Worm (Caenorhabditis elegans) whole organism, L3 larva: Measurements from ENCODE around the gene ZK1290.13.

Experiments used
- ZK546.5 ChIP-seq: sonication (generic microtip); optimal IDR thresholded peaks from 2 replicates; lab custom pipeline; 2017; ENCODE audit warnings: missing biosample characterization, missing genetic modification characterization
- aly-2 ChIP-seq: fragments of 150-350 bp; optimal IDR thresholded peaks from 2 replicates; lab custom pipeline; 2014; ENCODE audit warnings: missing biosample characterization, missing genetic modification characterization
- ceh-16 ChIP-seq: sonication (generic microtip); optimal IDR thresholded peaks from 2 replicates; lab custom pipeline; 2017; ENCODE audit warnings: missing biosample characterization, missing genetic modification characterization
- ceh-28 ChIP-seq: fragments of 150-350 bp; optimal IDR thresholded peaks from 2 replicates; lab custom pipeline; 2014; ENCODE audit warnings: missing biosample characterization, missing genetic modification reagents, missing genetic modification characterization
- ceh-82 ChIP-seq: fragments of 150-350 bp; optimal IDR thresholded peaks from 2 replicates; lab custom pipeline; 2014; ENCODE audit warnings: missing biosample characterization, missing genetic modification characterization
- ceh-9 ChIP-seq: sonication (generic microtip); optimal IDR thresholded peaks from 2 replicates; lab custom pipeline; 2018; ENCODE audit warnings: missing biosample characterization, missing genetic modification characterization
- egl-27 ChIP-seq: sonication (generic microtip); optimal IDR thresholded peaks from 4 replicates; lab custom pipeline; 2017; ENCODE audit warnings: missing biosample characterization, missing genetic modification reagents, missing genetic modification characterization
- egl-5 ChIP-seq: fragments of 150-350 bp; optimal IDR thresholded peaks from 2 replicates; lab custom pipeline; 2017; ENCODE audit warnings: missing biosample characterization, missing genetic modification reagents, missing genetic modification characterization, inconsistent platforms
- elt-2 ChIP-seq: sonication (generic microtip); optimal IDR thresholded peaks from 2 replicates; lab custom pipeline; 2016; ENCODE audit warnings: missing genetic modification reagents, mild to moderate bottlenecking, missing genetic modification characterization, missing compliant biosample characterization
- elt-3 ChIP-seq, 3 experiments: fragments of 150-350 bp in 1 of 3; sonication (generic microtip) in 2 of 3; optimal IDR thresholded peaks; 2 replicates in 2 of 3; 4 replicates in 1 of 3; lab custom pipeline; 2014 to 2017; ENCODE audit warnings: missing biosample characterization in 3 of 3, missing genetic modification characterization in 3 of 3
- fkh-2 ChIP-seq: fragments of 150-350 bp; optimal IDR thresholded peaks from 2 replicates; lab custom pipeline; 2014; ENCODE audit warnings: missing biosample characterization, missing genetic modification reagents, missing genetic modification characterization
- fos-1 ChIP-seq: fragments of 150-350 bp; optimal IDR thresholded peaks from 2 replicates; lab custom pipeline; 2014; ENCODE audit warnings: missing biosample characterization, missing genetic modification characterization
- hmg-11 ChIP-seq: sonication (generic microtip); optimal IDR thresholded peaks from 2 replicates; lab custom pipeline; 2016; ENCODE audit warnings: missing genetic modification characterization, missing compliant biosample characterization
- jun-1 ChIP-seq: fragments of 150-350 bp; optimal IDR thresholded peaks from 2 replicates; lab custom pipeline; 2014; ENCODE audit warnings: missing biosample characterization, missing genetic modification reagents, missing genetic modification characterization
- lin-15B ChIP-seq: fragments of 150-350 bp; optimal IDR thresholded peaks from 2 replicates; lab custom pipeline; 2014; ENCODE audit warnings: missing biosample characterization, missing genetic modification characterization
- lin-39 ChIP-seq: fragments of 150-350 bp; optimal IDR thresholded peaks from 2 replicates; lab custom pipeline; 2018; ENCODE audit warnings: missing biosample characterization, missing genetic modification reagents, missing genetic modification characterization
- lsy-12 ChIP-seq: sonication (generic microtip); optimal IDR thresholded peaks from 2 replicates; lab custom pipeline; 2016; ENCODE audit warnings: mild to moderate bottlenecking, missing genetic modification characterization, missing compliant biosample characterization
- mml-1 ChIP-seq: fragments of 150-350 bp; sonication (generic microtip); optimal IDR thresholded peaks from 3 replicates; lab custom pipeline; 2014; ENCODE audit warnings: missing biosample characterization, missing genetic modification characterization
- nfya-1 ChIP-seq: sonication (generic microtip); optimal IDR thresholded peaks from 2 replicates; lab custom pipeline; 2017; ENCODE audit warnings: missing genetic modification characterization, mild to moderate bottlenecking, missing compliant biosample characterization, antibody characterized with exemption, moderate library complexity; ENCODE audit not compliant: insufficient read depth
- nhr-23 ChIP-seq: fragments of 150-350 bp; optimal IDR thresholded peaks from 2 replicates; lab custom pipeline; 2014; ENCODE audit warnings: missing biosample characterization, missing genetic modification reagents, missing genetic modification characterization
- nhr-237 ChIP-seq: fragments of 150-350 bp; optimal IDR thresholded peaks from 2 replicates; lab custom pipeline; 2014; ENCODE audit warnings: missing biosample characterization, missing genetic modification characterization
- nhr-25 ChIP-seq: sonication (generic microtip); optimal IDR thresholded peaks from 2 replicates; lab custom pipeline; 2017; ENCODE audit warnings: missing biosample characterization, missing genetic modification characterization
- nhr-43 ChIP-seq: sonication (generic microtip); optimal IDR thresholded peaks from 2 replicates; lab custom pipeline; 2016; ENCODE audit warnings: mild to moderate bottlenecking, missing genetic modification characterization, missing compliant biosample characterization; ENCODE audit not compliant: poor library complexity, severe bottlenecking
- nhr-76 ChIP-seq: fragments of 150-350 bp; sonication (generic microtip); optimal IDR thresholded peaks from 5 replicates; lab custom pipeline; 2014; ENCODE audit warnings: missing biosample characterization, missing genetic modification characterization
- nhr-77 ChIP-seq: fragments of 150-350 bp; optimal IDR thresholded peaks from 2 replicates; lab custom pipeline; 2014; ENCODE audit warnings: missing biosample characterization, missing genetic modification characterization
- pha-4 ChIP-seq: fragments of 150-350 bp; optimal IDR thresholded peaks from 2 replicates; lab custom pipeline; 2014; ENCODE audit warnings: missing biosample characterization, missing genetic modification reagents, missing genetic modification characterization
- pqm-1 ChIP-seq: fragments of 150-350 bp; optimal IDR thresholded peaks from 2 replicates; lab custom pipeline; 2017; ENCODE audit warnings: missing biosample characterization, missing genetic modification characterization, inconsistent platforms
- sea-2 ChIP-seq: fragments of 150-350 bp; sonication (generic microtip); optimal IDR thresholded peaks from 4 replicates; lab custom pipeline; 2014; ENCODE audit warnings: missing biosample characterization, missing genetic modification reagents, missing genetic modification characterization
- skn-1 ChIP-seq: fragments of 150-350 bp; optimal IDR thresholded peaks from 2 replicates; lab custom pipeline; 2014; ENCODE audit warnings: missing biosample characterization, missing genetic modification characterization
- snpc-4 ChIP-seq: fragments of 150-350 bp; optimal IDR thresholded peaks from 2 replicates; lab custom pipeline; 2014; ENCODE audit warnings: missing biosample characterization, missing genetic modification characterization
- unc-39 ChIP-seq: sonication (generic microtip); optimal IDR thresholded peaks from 4 replicates; lab custom pipeline; 2017; ENCODE audit warnings: missing biosample characterization, missing genetic modification characterization
- ztf-4 ChIP-seq: fragments of 150-350 bp; optimal IDR thresholded peaks from 2 replicates; lab custom pipeline; 2014; ENCODE audit warnings: missing biosample characterization, missing genetic modification characterization

The ZK1290.13 gene

ce11 chrII:7534934-7535333 is at the start of gene ZK1290.13:
Gene ZK1290.13, plus strand, starts transcription at chrII:7535006.
- TF ChIP-seq nhr-25 (tag; lab: Kevin White, UChicago) (no peak), elt-2 (tag; lab: Kevin White, UChicago) (peak; percentile 56), ZK546.5 (no peak), jun-1 (tag; lab: Kevin White, UChicago) (no peak), ztf-4 (no peak), sea-2 (GFP tag; lab: Kevin White, UChicago) (no peak), ceh-82 (tag; lab: Kevin White, UChicago) (no peak), lin-15B (tag; lab: Kevin White, UChicago) (no peak), nhr-77 (tag; lab: Kevin White, UChicago) (no peak), lsy-12 (tag; lab: Kevin White, UChicago) (no peak), nhr-237 (tag; lab: Kevin White, UChicago) (no peak), egl-27 (no peak), mml-1 (tag; lab: Kevin White, UChicago) (no peak), fos-1 (no peak), fkh-2 (no peak), pqm-1 (tag; lab: Kevin White, UChicago) (peak; percentile 7)

ce11 chrII:7489605-7490004 is 45.2 kb upstream of the ZK1290.13 start, which contains the start of gene D1022.9:
Gene D1022.9, minus strand, starts transcription at chrII:7489705.
- TF ChIP-seq elt-3 (tag; optimal IDR thresholded peaks at IDR 0.05; lab: Kevin White, UChicago), result no peak
- no peak for TF ChIP-seq ZK546.5
- no peak for TF ChIP-seq pqm-1 (tag; lab: Kevin White, UChicago)
- TF ChIP-seq skn-1, result no peak
- TF ChIP-seq ceh-9 (tag; lab: Kevin White, UChicago), result no peak
- TF ChIP-seq nhr-237 (tag; lab: Kevin White, UChicago), result no peak
- TF ChIP-seq egl-27, result no peak
- no peak for TF ChIP-seq fkh-2

ce11 chrII:7493599-7493998 is 41.2 kb upstream of the ZK1290.13 start, which contains the start of gene nas-23:
Gene nas-23, minus strand, starts transcription at chrII:7493699.
- no peak for TF ChIP-seq ceh-28 (tag; lab: Kevin White, UChicago)
- TF ChIP-seq lin-15B (tag; lab: Kevin White, UChicago), result no peak
- no peak for TF ChIP-seq nhr-77 (tag; lab: Kevin White, UChicago)
- TF ChIP-seq unc-39 (tag; lab: Kevin White, UChicago), result no peak
- no peak for TF ChIP-seq lsy-12 (tag; lab: Kevin White, UChicago)
- TF ChIP-seq elt-2 (tag; lab: Kevin White, UChicago), result no peak
- no peak for TF ChIP-seq ceh-16 (tag; lab: Kevin White, UChicago)
- no peak for TF ChIP-seq snpc-4 (tag; lab: Kevin White, UChicago)
- TF ChIP-seq nhr-23 (tag; lab: Kevin White, UChicago), result no peak
- TF ChIP-seq nfya-1 (tag; lab: Kevin White, UChicago), result no peak
- no peak for TF ChIP-seq nhr-76
- TF ChIP-seq aly-2, result no peak
- no peak for TF ChIP-seq skn-1
- no peak for TF ChIP-seq hmg-11 (tag; lab: Kevin White, UChicago)
- no peak for TF ChIP-seq egl-27
- no peak for TF ChIP-seq fos-1
- no peak for TF ChIP-seq fkh-2
- TF ChIP-seq nhr-43 (tag; lab: Kevin White, UChicago), result no peak
- no peak for TF ChIP-seq egl-5

ce11 chrII:7494155-7494554 is 40.7 kb upstream of the ZK1290.13 start, which contains the start of gene R10H1.1:
Gene R10H1.1, plus strand, starts transcription at chrII:7494455.
- TF ChIP-seq nhr-237 (tag; lab: Kevin White, UChicago), result no peak
- no peak for TF ChIP-seq ceh-82 (tag; lab: Kevin White, UChicago)
- peak; percentile 1 for TF ChIP-seq ceh-28 (tag; lab: Kevin White, UChicago)
- TF ChIP-seq sea-2 (GFP tag; lab: Kevin White, UChicago), result no peak

- TF ChIP-seq lin-39, result no peak
- no peak for TF ChIP-seq fkh-2
- peak; percentile 59 for TF ChIP-seq nhr-23 (tag; lab: Kevin White, UChicago)
- no peak for TF ChIP-seq fos-1
- TF ChIP-seq lin-15B (tag; lab: Kevin White, UChicago), result no peak
These were observed 38.7 kb upstream of the ZK1290.13 start, which contains the start of gene spi-1 for ce11 chrII:7496070-7496469. Gene spi-1, plus strand, starts transcription at chrII:7496247.

- TF ChIP-seq ceh-28 (tag; lab: Kevin White, UChicago), result no peak
- TF ChIP-seq mml-1 (tag; lab: Kevin White, UChicago), result no peak
- no peak for TF ChIP-seq pha-4 (tag; lab: Kevin White, UChicago)
These were observed 35.4 kb upstream of the ZK1290.13 start, which contains the start of gene srab-14 for ce11 chrII:7499390-7499789. Gene srab-14, minus strand, starts transcription at chrII:7499490.
